In the genomic region with DNA sequence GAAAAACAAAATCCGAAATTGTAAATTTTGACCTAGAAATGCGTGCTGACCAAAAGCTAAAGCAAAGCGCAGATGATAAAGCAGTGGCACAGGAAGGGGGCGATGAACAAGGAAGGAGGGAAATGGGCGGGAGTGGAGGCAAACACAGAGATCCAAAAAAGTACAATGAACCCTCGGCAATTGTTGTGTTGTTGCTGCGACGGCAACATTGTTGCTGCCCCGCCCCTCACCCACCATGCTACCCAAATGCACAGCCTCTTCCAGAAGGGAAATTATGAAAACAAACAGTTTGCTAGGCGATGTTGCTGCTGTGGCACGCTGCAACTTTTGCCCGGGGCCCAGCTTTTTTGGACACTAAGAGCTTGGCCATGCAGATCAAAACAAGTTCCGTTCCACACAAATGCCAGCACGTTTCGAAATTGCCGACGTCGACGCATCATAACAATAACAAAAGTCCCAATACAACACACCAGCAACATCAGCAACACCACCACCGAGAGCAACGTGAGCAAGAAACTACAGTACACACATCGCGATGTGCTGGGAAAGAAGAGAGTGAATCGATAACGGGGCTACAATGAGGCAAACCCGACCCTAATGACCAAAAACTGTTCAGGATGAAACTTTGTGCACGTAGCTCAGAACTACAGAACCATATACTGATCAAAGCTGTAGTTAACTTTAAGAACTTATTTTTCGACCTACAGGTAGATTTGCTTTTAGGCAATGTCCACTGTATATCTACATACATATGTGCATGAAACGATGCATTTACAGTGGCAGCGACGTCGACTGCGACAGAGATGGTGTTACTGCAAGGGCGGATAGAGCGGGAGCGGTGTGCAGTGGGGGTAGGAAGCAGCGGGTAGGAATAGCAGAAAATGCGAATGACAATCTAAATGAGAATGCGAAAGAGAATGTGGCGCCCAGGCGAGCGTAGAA, we compare ENCODE assay signal across 5 fruit fly cellular contexts.
TF ChIP-seq lines count a peak whose summit lies in the region.

No protein-coding gene starts in this region.

TF ChIP-seq in whole organism, adult, 20 proteins besides CTCF, POLR2A, EP300 and RAD21 (continued from another document):
- TF ChIP-seq Crg-1 (GFP tag; optimal IDR thresholded peaks at IDR 0.05; lab: Kevin White, UChicago) (no peak), CG11617 (GFP tag; optimal IDR thresholded peaks at IDR 0.05; lab: Kevin White, UChicago) (peak; percentile 55), CG12768 (GFP tag; optimal IDR thresholded peaks at IDR 0.05; lab: Kevin White, UChicago) (peak; percentile 62), CG14711 (tag; optimal IDR thresholded peaks at IDR 0.05; lab: Kevin White, UChicago) (peak; percentile 71)
TF ChIP-seq in whole organism, adult: peak in this region for 14.

TF ChIP-seq in whole organism, embryonic, 481 proteins besides CTCF, POLR2A, EP300 and RAD21 (continued from another document and continues in another):
- TF ChIP-seq CG43689 (GFP tag; IDR thresholded peaks at IDR 0.05; lab: Robert Waterston, UW) = no peak
- TF ChIP-seq crp (GFP tag; optimal IDR thresholded peaks at IDR 0.05; lab: Kevin White, UChicago) = peak in 1 of 2 experiments; percentile 16
- TF ChIP-seq CG11696 (GFP tag; IDR thresholded peaks at IDR 0.05; lab: Robert Waterston, UW) = no peak
- TF ChIP-seq az2 (GFP tag; optimal IDR thresholded peaks at IDR 0.05; lab: Kevin White, UChicago) = peak; percentile 62
- TF ChIP-seq gcm2 (GFP tag; optimal IDR thresholded peaks at IDR 0.05; lab: Kevin White, UChicago) = peak; percentile 17
- peak; percentile 78 for TF ChIP-seq Blimp-1 (GFP tag; optimal IDR thresholded peaks at IDR 0.05; lab: Kevin White, UChicago)
- no peak for TF ChIP-seq CG11085 (GFP tag; IDR thresholded peaks at IDR 0.05; lab: Robert Waterston, UW)
- TF ChIP-seq chn (GFP tag; optimal IDR thresholded peaks at IDR 0.05; lab: Kevin White, UChicago) = peak; percentile 64
- TF ChIP-seq Ravus (GFP tag; IDR thresholded peaks at IDR 0.05; lab: Robert Waterston, UW) = no peak
- no peak for TF ChIP-seq Dll (GFP tag; IDR thresholded peaks at IDR 0.05; lab: Robert Waterston, UW; ENCODE audit: partially characterized antibody)
- TF ChIP-seq Abd-B (GFP tag; optimal IDR thresholded peaks at IDR 0.05; lab: Kevin White, UChicago) = peak; percentile 46
- TF ChIP-seq Hsf (GFP tag; optimal IDR thresholded peaks at IDR 0.05; lab: Kevin White, UChicago) = peak; percentile 55
- TF ChIP-seq NC2α (GFP tag; optimal IDR thresholded peaks at IDR 0.05; lab: Kevin White, UChicago) = peak; percentile 29
- peak; percentile 69 for TF ChIP-seq Adf1 (GFP tag; IDR thresholded peaks at IDR 0.05; lab: Robert Waterston, UW)
- no peak for TF ChIP-seq CG13123 (GFP tag; optimal IDR thresholded peaks at IDR 0.05; lab: Kevin White, UChicago)
- no peak for TF ChIP-seq mirr (GFP tag; optimal IDR thresholded peaks at IDR 0.05; lab: Kevin White, UChicago)
- TF ChIP-seq CG30020 (tag; optimal IDR thresholded peaks at IDR 0.05; lab: Kevin White, UChicago) = peak; percentile 30
- TF ChIP-seq lab (GFP tag; optimal IDR thresholded peaks at IDR 0.05; lab: Kevin White, UChicago) = peak; percentile 46
- TF ChIP-seq HLH4C (GFP tag; IDR thresholded peaks at IDR 0.05; lab: Robert Waterston, UW; ENCODE audit: partially characterized antibody) = no peak
- no peak for TF ChIP-seq CG8478 (optimal IDR thresholded peaks at IDR 0.05; lab: Kevin White, UChicago)
- peak; percentile 64; the same call in 1 of the 4 replicates for TF ChIP-seq chinmo (GFP tag; IDR thresholded peaks at IDR 0.05; lab: Robert Waterston, UW; ENCODE audit: partially characterized antibody)
- TF ChIP-seq vnd (GFP tag; IDR thresholded peaks at IDR 0.05; lab: Robert Waterston, UW; ENCODE audit: partially characterized antibody) = no peak
- peak; percentile 54 for TF ChIP-seq CG10209 (GFP tag; optimal IDR thresholded peaks at IDR 0.05; lab: Kevin White, UChicago)
- TF ChIP-seq onecut (GFP tag; IDR thresholded peaks at IDR 0.05; lab: Robert Waterston, UW) = peak; percentile 82
- no peak for TF ChIP-seq eyg (GFP tag; optimal IDR thresholded peaks at IDR 0.05; lab: Kevin White, UChicago)
- peak; percentile 78 for TF ChIP-seq ken (GFP tag; IDR thresholded peaks at IDR 0.05; lab: Robert Waterston, UW)
- TF ChIP-seq CG5953 (GFP tag; IDR thresholded peaks at IDR 0.05; lab: Robert Waterston, UW) = peak; percentile 63
- TF ChIP-seq Rx (GFP tag; IDR thresholded peaks at IDR 0.05; lab: Robert Waterston, UW) = peak; percentile 72

TF ChIP-seq in whole organism, prepupa, 60 proteins besides CTCF, POLR2A, EP300 and RAD21 (continued from another document and continues in another):
- TF ChIP-seq CG4318 (GFP tag; optimal IDR thresholded peaks at IDR 0.05; lab: Kevin White, UChicago) = peak; percentile 74
- TF ChIP-seq dac (GFP tag; optimal IDR thresholded peaks at IDR 0.05; lab: Kevin White, UChicago) = peak; percentile 81
- TF ChIP-seq Hr4 (GFP tag; optimal IDR thresholded peaks at IDR 0.05; lab: Kevin White, UChicago) = peak; percentile 89
- TF ChIP-seq CG1621 (tag; optimal IDR thresholded peaks at IDR 0.05; lab: Kevin White, UChicago) = peak; percentile 90
- TF ChIP-seq Sox15 (GFP tag; optimal IDR thresholded peaks at IDR 0.05; lab: Kevin White, UChicago) = peak; percentile 79
- TF ChIP-seq svp (GFP tag; lab: Kevin White, UChicago) = peak; percentile 97
- TF ChIP-seq CG6792 (GFP tag; optimal IDR thresholded peaks at IDR 0.05; lab: Kevin White, UChicago) = peak; percentile 90
- TF ChIP-seq salr (GFP tag; optimal IDR thresholded peaks at IDR 0.05; lab: Kevin White, UChicago) = peak; percentile 62 to 84
- peak; percentile 78 for TF ChIP-seq net (GFP tag; optimal IDR thresholded peaks at IDR 0.05; lab: Kevin White, UChicago)
- peak; percentile 91 for TF ChIP-seq esn (GFP tag; optimal IDR thresholded peaks at IDR 0.05; lab: Kevin White, UChicago)
- TF ChIP-seq CG11294 (GFP tag; IDR thresholded peaks at IDR 0.05; lab: Robert Waterston, UW) = peak; percentile 75
- no peak for TF ChIP-seq Hr38 (GFP tag; optimal IDR thresholded peaks at IDR 0.05; lab: Kevin White, UChicago)
- TF ChIP-seq CG8319 (GFP tag; optimal IDR thresholded peaks at IDR 0.05; lab: Kevin White, UChicago) = peak; percentile 82
- TF ChIP-seq CG3032 (tag; optimal IDR thresholded peaks at IDR 0.05; lab: Kevin White, UChicago) = peak; percentile 89
- TF ChIP-seq CG6163 (GFP tag; IDR thresholded peaks at IDR 0.05; lab: Robert Waterston, UW) = peak; percentile 84; the same call in 2 of the 3 replicates
- TF ChIP-seq CG3919 (GFP tag; optimal IDR thresholded peaks at IDR 0.05; lab: Kevin White, UChicago) = peak; percentile 88
- TF ChIP-seq CG31627 (GFP tag; optimal IDR thresholded peaks at IDR 0.05; lab: Kevin White, UChicago) = peak; percentile 90
- TF ChIP-seq lz (GFP tag; optimal IDR thresholded peaks at IDR 0.05; lab: Kevin White, UChicago) = peak; percentile 91
- peak; percentile 89 for TF ChIP-seq CG34406 (GFP tag; optimal IDR thresholded peaks at IDR 0.05; lab: Kevin White, UChicago)
- TF ChIP-seq fd85E (GFP tag; optimal IDR thresholded peaks at IDR 0.05; lab: Kevin White, UChicago) = peak; percentile 43
- TF ChIP-seq eg (GFP tag; IDR thresholded peaks at IDR 0.05; lab: Robert Waterston, UW) = peak; percentile 91
- peak; percentile 89 for TF ChIP-seq CG32006 (GFP tag; optimal IDR thresholded peaks at IDR 0.05; lab: Kevin White, UChicago)
- peak; percentile 88 for TF ChIP-seq Hr39 (GFP tag; optimal IDR thresholded peaks at IDR 0.05; lab: Kevin White, UChicago)
- peak; percentile 92 to 94 for TF ChIP-seq ss (GFP tag; optimal IDR thresholded peaks at IDR 0.05; lab: Kevin White, UChicago)
- peak; percentile 93 for TF ChIP-seq Sox14 (GFP tag; optimal IDR thresholded peaks at IDR 0.05; lab: Kevin White, UChicago)
- TF ChIP-seq CG6276 (GFP tag; optimal IDR thresholded peaks at IDR 0.05; lab: Kevin White, UChicago) = peak; percentile 81
- peak; percentile 90 for TF ChIP-seq CG6808 (GFP tag; optimal IDR thresholded peaks at IDR 0.05; lab: Kevin White, UChicago)
- no peak for TF ChIP-seq Eip93F (GFP tag; optimal IDR thresholded peaks at IDR 0.05; lab: Kevin White, UChicago)
- TF ChIP-seq vri (GFP tag; optimal IDR thresholded peaks at IDR 0.05; lab: Kevin White, UChicago) = peak; percentile 78
- TF ChIP-seq Lpt (GFP tag; optimal IDR thresholded peaks at IDR 0.05; lab: Kevin White, UChicago) = peak; percentile 86

TF ChIP-seq in whole organism, pupa, 21 proteins besides CTCF, POLR2A, EP300 and RAD21 (continued from another document):
- peak; percentile 89 for TF ChIP-seq CG8301 (tag; optimal IDR thresholded peaks at IDR 0.05; lab: Kevin White, UChicago)
- TF ChIP-seq fd96Ca (GFP tag; IDR thresholded peaks at IDR 0.05; lab: Robert Waterston, UW) = peak; percentile 93
- TF ChIP-seq D1 (tag; optimal IDR thresholded peaks at IDR 0.05; lab: Kevin White, UChicago) = peak; percentile 41
TF ChIP-seq in whole organism, pupa: peak in this region for 21.

TF ChIP-seq in whole organism, wandering third instar larva, 38 proteins besides CTCF, POLR2A, EP300 and RAD21 (continued from another document):
- TF ChIP-seq rgr (GFP tag; optimal IDR thresholded peaks at IDR 0.05; lab: Kevin White, UChicago) (peak; percentile 84), usp (GFP tag; optimal IDR thresholded peaks at IDR 0.05; lab: Kevin White, UChicago) (no peak), sv (GFP tag; optimal IDR thresholded peaks at IDR 0.05; lab: Kevin White, UChicago) (peak; percentile 21), Rel (GFP tag; optimal IDR thresholded peaks at IDR 0.05; lab: Kevin White, UChicago) (no peak), Rel (tag; optimal IDR thresholded peaks at IDR 0.05; lab: Kevin White, UChicago) (peak; percentile 64), Mio (GFP tag; optimal IDR thresholded peaks at IDR 0.05; lab: Kevin White, UChicago) (no peak), pan (optimal IDR thresholded peaks at IDR 0.05; lab: Kevin White, UChicago) (no peak), tai (GFP tag; optimal IDR thresholded peaks at IDR 0.05; lab: Kevin White, UChicago) (peak; percentile 54), N (GFP tag; optimal IDR thresholded peaks at IDR 0.05; lab: Kevin White, UChicago) (no peak), Vsx2 (GFP tag; optimal IDR thresholded peaks at IDR 0.05; lab: Kevin White, UChicago; ENCODE audit: partially characterized antibody) (no peak), CrebA (GFP tag; optimal IDR thresholded peaks at IDR 0.05; lab: Kevin White, UChicago; ENCODE audit: borderline replicate concordance) (peak; percentile 37), Jra (GFP tag; optimal IDR thresholded peaks at IDR 0.05; lab: Kevin White, UChicago) (peak; percentile 32), Hnf4 (GFP tag; optimal IDR thresholded peaks at IDR 0.05; lab: Kevin White, UChicago) (peak; percentile 78), dmrt93B (GFP tag; optimal IDR thresholded peaks at IDR 0.05; lab: Kevin White, UChicago) (peak; percentile 77), GATAd (GFP tag; optimal IDR thresholded peaks at IDR 0.05; lab: Kevin White, UChicago) (no peak), Hr78 (GFP tag; optimal IDR thresholded peaks at IDR 0.05; lab: Kevin White, UChicago) (no peak), fru (GFP tag; optimal IDR thresholded peaks at IDR 0.05; lab: Kevin White, UChicago) (peak; percentile 95), Hr83 (GFP tag; optimal IDR thresholded peaks at IDR 0.05; lab: Kevin White, UChicago; ENCODE audit: poor library complexity, severe bottlenecking) (no peak), psq (GFP tag; optimal IDR thresholded peaks at IDR 0.05; lab: Kevin White, UChicago) (peak; percentile 90), HLH106 (tag; optimal IDR thresholded peaks at IDR 0.05; lab: Kevin White, UChicago) (peak; percentile 88)
